Worm (Caenorhabditis elegans) whole organism, late embryonic: ENCODE results near the gene fbxb-96.

Source experiments
- ama-1 ChIP-seq: fragments of 150-350 bp; optimal IDR thresholded peaks from 2 replicates; lab custom pipeline; 2014
- elt-2 ChIP-seq: sonication (generic microtip); optimal IDR thresholded peaks from 2 replicates; lab custom pipeline; 2016; ENCODE audit warnings: missing genetic modification reagents, missing genetic modification characterization, missing compliant biosample characterization
- fax-1 ChIP-seq: sonication (generic microtip); optimal IDR thresholded peaks from 2 replicates; lab custom pipeline; 2016; ENCODE audit warnings: missing genotype, missing genetic modification characterization, missing compliant biosample characterization
- fkh-10 ChIP-seq: fragments of 150-350 bp; optimal IDR thresholded peaks from 2 replicates; lab custom pipeline; 2014; ENCODE audit warnings: missing biosample characterization, missing genetic modification reagents, missing genetic modification characterization
- hlh-15 ChIP-seq: sonication (generic microtip); optimal IDR thresholded peaks from 2 replicates; lab custom pipeline; 2016; ENCODE audit warnings: missing genetic modification characterization, missing compliant biosample characterization
- nfya-1 ChIP-seq: sonication (generic microtip); optimal IDR thresholded peaks from 2 replicates; lab custom pipeline; 2017; ENCODE audit warnings: missing genetic modification characterization, mild to moderate bottlenecking, missing compliant biosample characterization, antibody characterized with exemption, moderate library complexity
- npax-4 ChIP-seq: sonication (generic microtip); optimal IDR thresholded peaks from 2 replicates; lab custom pipeline; 2016; ENCODE audit warnings: missing genetic modification characterization, missing compliant biosample characterization
- ref-2 ChIP-seq: sonication (generic microtip); optimal IDR thresholded peaks from 2 replicates; lab custom pipeline; 2016; ENCODE audit warnings: missing genetic modification characterization, missing compliant biosample characterization
- tbx-2 ChIP-seq: sonication (generic microtip); optimal IDR thresholded peaks from 2 replicates; lab custom pipeline; 2016; ENCODE audit warnings: missing genetic modification characterization, missing compliant biosample characterization
- unc-3 ChIP-seq, 2 experiments: fragments of 200-800 bp in 1 of 2; sonication (Bioruptor generic) in 1 of 2; sonication (generic microtip) in 1 of 2; conservative IDR thresholded peaks in 1 of 2; optimal IDR thresholded peaks in 1 of 2; 2 replicates each; pipeline versions ENCODE4 v1.3.6 to Lab custom; 2016 to 2022; ENCODE audit warnings: missing compliant biosample characterization in 2 of 2, missing genetic modification characterization in 2 of 2, missing genetic modification reagents in 1 of 2
- unc-86 ChIP-seq: sonication (generic microtip); optimal IDR thresholded peaks from 2 replicates; lab custom pipeline; 2016; ENCODE audit warnings: missing genetic modification characterization, missing compliant biosample characterization
- ztf-16 ChIP-seq: sonication (generic microtip); optimal IDR thresholded peaks from 2 replicates; lab custom pipeline; 2017; ENCODE audit warnings: missing genetic modification characterization, missing compliant biosample characterization

DNA sequence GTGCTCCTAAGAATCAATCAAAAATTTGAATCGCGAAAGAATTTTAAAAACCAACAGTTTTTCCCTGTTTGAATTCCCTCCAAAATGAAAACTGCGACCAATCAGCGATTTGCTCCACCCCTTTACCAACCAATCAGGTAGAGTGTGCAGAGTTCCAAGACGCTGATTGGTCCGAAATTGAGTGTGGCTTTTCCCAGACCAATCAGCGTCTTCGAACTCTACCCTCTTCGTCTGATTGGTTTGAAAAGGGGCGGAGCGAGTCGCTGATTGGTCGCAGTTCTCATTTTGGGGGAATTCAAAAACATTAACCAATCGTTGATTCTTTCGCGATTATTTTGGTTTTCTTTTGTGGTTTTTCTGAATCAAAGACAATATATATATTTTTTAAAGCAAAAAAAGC, 5.6 kb downstream of the fbxb-96 start:
- TF ChIP-seq ref-2 (no peak), tbx-2 (tag; lab: Kevin White, UChicago) (no peak), ama-1 (lab: Kevin White, UChicago) (no peak), npax-4 (tag; lab: Kevin White, UChicago) (no peak), ztf-16 (tag; lab: Kevin White, UChicago) (no peak), unc-86 (tag; lab: Kevin White, UChicago) (no peak), unc-3 (GFP tag; conservative IDR thresholded peaks at IDR 0.05; lab: Robert Waterston, UW) (no peak), unc-3 (tag; optimal IDR thresholded peaks at IDR 0.05; lab: Kevin White, UChicago) (no peak), fkh-10 (no peak), elt-2 (no peak), fax-1 (tag; lab: Kevin White, UChicago) (no peak), nfya-1 (tag; lab: Kevin White, UChicago) (peak; percentile 78), hlh-15 (no peak)
